Worm (Caenorhabditis elegans): ENCODE measurements around the gene F49H6.15.

The F49H6.15 gene

DNA sequence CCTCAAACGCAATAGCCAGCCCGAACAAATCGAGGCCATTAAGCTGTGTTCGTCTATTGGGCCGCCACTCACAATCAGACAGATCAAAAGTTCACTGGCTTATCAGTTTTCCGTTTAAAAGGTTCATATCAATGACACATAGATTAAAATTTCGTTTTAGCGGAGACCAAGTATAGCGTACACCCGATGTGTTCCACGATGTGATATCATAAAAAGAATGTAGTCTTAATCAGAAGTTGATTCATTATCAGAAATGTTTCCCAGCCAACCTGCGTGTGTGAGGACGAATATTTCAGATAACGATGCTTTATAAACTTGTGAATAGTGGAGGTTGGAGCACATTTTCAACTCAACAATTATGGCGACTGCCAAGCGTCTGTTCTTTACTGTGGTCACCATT lies 12.1 kb downstream of the F49H6.15 start, which contains the start of gene clc-13:
TSS of gene clc-13 (plus strand) at position 359 of the 400 bp plus-strand sequence.
- TF ChIP-seq nhr-21 (tag; optimal IDR thresholded peaks at IDR 0.05) (no peak), blmp-1 (tag; optimal IDR thresholded peaks at IDR 0.05; ENCODE audit: insufficient read depth) (no peak), lin-11 (tag; optimal IDR thresholded peaks at IDR 0.05) (no peak), ama-1 (optimal IDR thresholded peaks at IDR 0.05) (no peak), gmeb-1 (tag; optimal IDR thresholded peaks at IDR 0.05) (peak; percentile 5), lin-13 (GFP tag; optimal IDR thresholded peaks at IDR 0.05) (no peak), nhr-10 (tag; optimal IDR thresholded peaks at IDR 0.05) (no peak), nhr-129 (tag; optimal IDR thresholded peaks at IDR 0.05) (no peak), ztf-11 (tag; optimal IDR thresholded peaks at IDR 0.05) (no peak), R02D3.7 (tag; optimal IDR thresholded peaks at IDR 0.05) (no peak), unc-55 (GFP tag; optimal IDR thresholded peaks at IDR 0.05) (no peak), nhr-237 (tag; optimal IDR thresholded peaks at IDR 0.05) (no peak), crh-2 (tag; optimal IDR thresholded peaks at IDR 0.05) (no peak), sem-4 (tag; optimal IDR thresholded peaks at IDR 0.05) (no peak), ZK546.5 (tag; optimal IDR thresholded peaks at IDR 0.05) (no peak), elt-1 (tag; optimal IDR thresholded peaks at IDR 0.05) (no peak), skn-1 (tag; optimal IDR thresholded peaks at IDR 0.05) (no peak), elt-3 (tag; optimal IDR thresholded peaks at IDR 0.05) (no peak), ztf-1 (GFP tag; conservative IDR thresholded peaks at IDR 0.05) (no peak), sma-9 (GFP tag; optimal IDR thresholded peaks at IDR 0.05) (peak; percentile 80), sma-9 (tag; optimal IDR thresholded peaks at IDR 0.05) (no peak), C34F6.9 (tag; optimal IDR thresholded peaks at IDR 0.05) (no peak), nhr-23 (tag; optimal IDR thresholded peaks at IDR 0.05) (no peak), fos-1 (tag; optimal IDR thresholded peaks at IDR 0.05) (peak; percentile 81), lin-39 (tag; optimal IDR thresholded peaks at IDR 0.05) (no peak), mdl-1 (tag; optimal IDR thresholded peaks at IDR 0.05) (no peak), ceh-82 (tag; optimal IDR thresholded peaks at IDR 0.05) (no peak), unc-39 (tag; optimal IDR thresholded peaks at IDR 0.05) (no peak)

DNA sequence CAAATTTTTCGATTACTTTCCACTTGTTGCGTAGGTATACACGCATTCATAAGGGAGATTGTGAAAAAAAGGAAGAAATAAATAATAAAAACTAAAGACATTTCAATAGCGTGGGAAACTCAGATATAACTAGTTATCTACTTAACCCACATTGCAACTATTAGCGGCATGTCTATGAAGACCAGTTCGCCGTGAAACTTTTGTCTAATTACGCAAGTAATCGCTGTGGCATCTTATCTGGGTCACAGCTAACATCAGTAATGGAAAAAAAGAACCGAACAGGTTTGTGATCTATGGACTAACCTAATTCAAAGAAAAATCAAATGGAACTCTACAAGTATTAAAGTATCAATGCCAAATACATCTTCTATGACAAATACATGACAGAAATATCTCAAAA lies 13.0 kb downstream of the F49H6.15 start, which contains the start of gene clec-241:
TSS of gene clec-241 (minus strand) at position 101 of the 400 bp plus-strand sequence.
- TF ChIP-seq nhr-21 (tag; optimal IDR thresholded peaks at IDR 0.05) (no peak), lsy-2 (tag; optimal IDR thresholded peaks at IDR 0.05) (no peak), C34F6.9 (tag; optimal IDR thresholded peaks at IDR 0.05) (no peak), ZK546.5 (tag; optimal IDR thresholded peaks at IDR 0.05) (no peak), nhr-11 (tag; optimal IDR thresholded peaks at IDR 0.05) (no peak), gmeb-1 (tag; optimal IDR thresholded peaks at IDR 0.05) (no peak), aly-2 (tag; optimal IDR thresholded peaks at IDR 0.05) (no peak), F13H6.1 (tag; optimal IDR thresholded peaks at IDR 0.05) (no peak), nhr-25 (tag; optimal IDR thresholded peaks at IDR 0.05) (no peak), elt-1 (tag; optimal IDR thresholded peaks at IDR 0.05) (no peak), Y55F3AM.14 (GFP tag; optimal IDR thresholded peaks at IDR 0.05) (no peak), unc-55 (GFP tag; optimal IDR thresholded peaks at IDR 0.05) (no peak), ztf-4 (tag; optimal IDR thresholded peaks at IDR 0.05) (no peak)

DNA sequence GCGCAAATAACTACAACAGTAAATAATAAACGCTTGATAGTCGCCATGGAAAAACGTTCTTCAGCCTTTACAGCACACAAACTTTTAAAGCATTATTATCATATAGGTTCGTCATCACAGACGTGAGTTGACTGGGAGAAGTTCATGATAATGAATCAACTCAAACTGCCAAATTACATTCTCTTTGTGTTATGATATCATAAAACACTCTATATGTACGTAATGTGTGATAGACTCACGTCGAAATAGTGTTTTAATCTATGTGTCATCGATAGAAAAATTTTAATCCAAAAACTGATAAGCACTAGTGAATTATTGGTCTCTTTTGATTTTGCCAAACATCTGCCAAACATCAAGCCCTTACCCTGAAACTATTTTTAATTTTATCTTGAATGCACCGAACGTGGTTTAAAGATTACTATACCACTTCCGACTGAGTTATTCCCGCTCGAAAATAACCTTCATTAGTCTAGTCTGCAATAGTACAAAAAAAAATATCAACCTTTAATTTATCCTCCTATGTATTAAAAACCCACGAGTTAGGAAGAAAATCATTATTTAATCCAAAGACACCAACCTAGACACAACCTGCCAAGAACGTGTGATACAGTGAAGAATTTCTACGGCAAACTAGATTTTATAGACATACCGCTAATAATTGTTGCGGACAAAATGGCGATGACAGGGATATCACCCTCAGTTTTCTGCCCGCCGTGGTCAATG lies 16.7 kb downstream of the F49H6.15 start, which contains the start of the genes clc-12 and clec-240:
TSS of gene clc-12 (minus strand) at position 47 of the 723 bp plus-strand sequence.
TSS of gene clec-240 (plus strand) at position 673 of the 723 bp plus-strand sequence.
- TF ChIP-seq nhr-77 (tag; optimal IDR thresholded peaks at IDR 0.05) (no peak), fos-1 (tag; optimal IDR thresholded peaks at IDR 0.05) (peak; percentile 49)

DNA sequence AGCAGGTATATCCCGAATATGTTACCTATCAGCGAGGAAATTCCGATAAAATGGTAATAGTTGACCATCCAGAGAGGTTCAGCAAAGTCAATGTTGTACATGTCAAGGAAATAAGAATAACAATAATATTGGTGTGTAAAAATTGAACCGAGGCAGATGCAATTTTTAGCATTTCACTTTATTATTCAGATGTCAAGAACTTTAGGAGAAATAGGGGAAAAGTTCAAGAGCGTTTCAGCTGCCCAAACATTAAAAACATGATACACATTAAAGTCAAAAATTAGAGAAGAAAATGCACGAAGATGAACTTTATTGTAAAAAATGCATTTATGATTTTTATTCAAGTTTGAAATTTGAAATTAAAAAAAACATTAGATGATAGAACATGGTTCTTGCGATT lies 17.9 kb downstream of the F49H6.15 start, which contains the start of gene sri-69:
TSS of gene sri-69 (minus strand) at position 101 of the 400 bp plus-strand sequence.
- no peak for TF ChIP-seq unc-62 (GFP tag; optimal IDR thresholded peaks at IDR 0.05)
- TF ChIP-seq blmp-1 (tag; optimal IDR thresholded peaks at IDR 0.05; ENCODE audit: insufficient read depth), result no peak
- no peak for TF ChIP-seq gmeb-1 (tag; optimal IDR thresholded peaks at IDR 0.05)
- no peak for TF ChIP-seq elt-3 (tag; optimal IDR thresholded peaks at IDR 0.05)
- no peak for TF ChIP-seq dmd-4 (tag; optimal IDR thresholded peaks at IDR 0.05)
- TF ChIP-seq Y55F3AM.14 (GFP tag; optimal IDR thresholded peaks at IDR 0.05), result no peak
- no peak for TF ChIP-seq lin-13 (GFP tag; optimal IDR thresholded peaks at IDR 0.05)
- no peak for TF ChIP-seq unc-39 (tag; optimal IDR thresholded peaks at IDR 0.05)
- no peak for TF ChIP-seq ztf-1 (GFP tag; conservative IDR thresholded peaks at IDR 0.05)
- TF ChIP-seq R02D3.7 (tag; optimal IDR thresholded peaks at IDR 0.05), result no peak
- no peak for TF ChIP-seq sma-3 (GFP tag; optimal IDR thresholded peaks at IDR 0.05)
- no peak for TF ChIP-seq peb-1 (tag; optimal IDR thresholded peaks at IDR 0.05)
- no peak for TF ChIP-seq nhr-6 (tag; optimal IDR thresholded peaks at IDR 0.05)
- TF ChIP-seq nhr-77 (tag; optimal IDR thresholded peaks at IDR 0.05), result no peak
- TF ChIP-seq nhr-11 (tag; optimal IDR thresholded peaks at IDR 0.05), result no peak
- no peak for TF ChIP-seq skn-1 (tag; optimal IDR thresholded peaks at IDR 0.05)
- TF ChIP-seq unc-55 (GFP tag; optimal IDR thresholded peaks at IDR 0.05), result no peak
